Worm (Caenorhabditis elegans) whole organism, L4 larva: ENCODE data around the gene lrpc-1.

ENCODE experiments used
- F10B5.3 ChIP-seq: sonication (generic microtip); optimal IDR thresholded peaks from 2 replicates; lab custom pipeline; 2016; ENCODE audit warnings: mild to moderate bottlenecking, missing genetic modification characterization, missing compliant biosample characterization
- R02D3.7 ChIP-seq: fragments of 150-350 bp; sonication (generic microtip); optimal IDR thresholded peaks from 3 replicates; lab custom pipeline; 2014; ENCODE audit warnings: missing biosample characterization, missing genetic modification characterization
- T20F7.1 ChIP-seq: fragments of 200-800 bp; sonication (Bioruptor generic); optimal IDR thresholded peaks from 2 replicates; lab custom pipeline; 2018; ENCODE audit warnings: mild to moderate bottlenecking, missing genetic modification characterization, missing compliant biosample characterization
- Y105C5A.15 ChIP-seq: fragments of 200-800 bp; sonication (Bioruptor generic); IDR thresholded peaks from 2 replicates; pipeline ENCODE4 v1.3.6; 2022; ENCODE audit warnings: missing genetic modification characterization, missing compliant biosample characterization
- Y5F2A.4 ChIP-seq: fragments of 200-800 bp; sonication (Bioruptor generic); optimal IDR thresholded peaks from 2 replicates; lab custom pipeline; 2018; ENCODE audit warnings: mild to moderate bottlenecking, missing genetic modification characterization, missing compliant biosample characterization
- arid-1 ChIP-seq: fragments of 200-800 bp; sonication (Bioruptor generic); conservative IDR thresholded peaks from 2 replicates; pipeline ENCODE4 v1.3.6; 2022; ENCODE audit warnings: missing genetic modification reagents, missing genetic modification characterization, missing compliant biosample characterization
- attf-4 ChIP-seq: sonication (generic microtip); optimal IDR thresholded peaks from 3 replicates; lab custom pipeline; 2017; ENCODE audit warnings: missing biosample characterization, missing genetic modification characterization
- ceh-20 ChIP-seq: fragments of 200-800 bp; sonication (Bioruptor generic); IDR thresholded peaks from 2 replicates; pipeline ENCODE4 v1.3.6; 2022; ENCODE audit warnings: missing genetic modification reagents, missing genetic modification characterization, missing compliant biosample characterization
- ceh-82 ChIP-seq: sonication (generic microtip); optimal IDR thresholded peaks from 2 replicates; lab custom pipeline; 2017; ENCODE audit warnings: missing biosample characterization, missing genetic modification characterization
- cey-2 ChIP-seq: sonication (generic microtip); optimal IDR thresholded peaks from 3 replicates; lab custom pipeline; 2017; ENCODE audit warnings: missing genetic modification characterization, mild to moderate bottlenecking, missing compliant biosample characterization, antibody characterized with exemption, borderline replicate concordance; ENCODE audit not compliant: insufficient read depth
- daf-12 ChIP-seq: fragments of 150-350 bp; optimal IDR thresholded peaks from 2 replicates; lab custom pipeline; 2014; ENCODE audit warnings: missing biosample characterization, missing genetic modification reagents, missing genetic modification characterization
- daf-16 ChIP-seq, 3 experiments: sonication (generic microtip); optimal IDR thresholded peaks; 2 replicates each; lab custom pipeline; 2016 to 2017; ENCODE audit warnings: missing genetic modification characterization in 3 of 3, missing genetic modification reagents in 3 of 3, mild to moderate bottlenecking in 2 of 3, missing compliant biosample characterization in 2 of 3, missing biosample characterization in 1 of 3, moderate library complexity in 1 of 3
- daf-19 ChIP-seq: fragments of 200-800 bp; sonication (Bioruptor generic); conservative IDR thresholded peaks from 2 replicates; pipeline ENCODE4 v1.3.6; 2022; ENCODE audit warnings: missing genetic modification characterization, missing compliant biosample characterization
- dmd-6 ChIP-seq: fragments of 200-800 bp; sonication (Bioruptor generic); IDR thresholded peaks from 2 replicates; pipeline ENCODE4 v1.3.6; 2022; ENCODE audit warnings: missing genetic modification reagents, missing genetic modification characterization, missing compliant biosample characterization
- dmd-8 ChIP-seq: fragments of 200-800 bp; sonication (Bioruptor generic); IDR thresholded peaks from 2 replicates; pipeline ENCODE4 v1.3.6; 2022; ENCODE audit warnings: missing genetic modification characterization, missing compliant biosample characterization
- dpl-1 ChIP-seq: fragments of 150-350 bp; optimal IDR thresholded peaks from 2 replicates; lab custom pipeline; 2014; ENCODE audit warnings: missing biosample characterization, missing genetic modification reagents, missing genetic modification characterization
- dve-1 ChIP-seq: sonication (generic microtip); optimal IDR thresholded peaks from 2 replicates; lab custom pipeline; 2017; ENCODE audit warnings: antibody characterized with exemption, mild to moderate bottlenecking, missing genetic modification characterization, missing compliant biosample characterization; ENCODE audit not compliant: insufficient read depth
- egl-27 ChIP-seq: sonication (generic microtip); optimal IDR thresholded peaks from 3 replicates; lab custom pipeline; 2017; ENCODE audit warnings: missing biosample characterization, missing genetic modification reagents, missing genetic modification characterization
- egl-43 ChIP-seq: fragments of 200-800 bp; sonication (Bioruptor generic); IDR thresholded peaks from 2 replicates; pipeline ENCODE4 v1.3.6; 2022; ENCODE audit warnings: missing genetic modification reagents, missing genetic modification characterization, missing compliant biosample characterization
- fkh-10 ChIP-seq: fragments of 150-350 bp; optimal IDR thresholded peaks from 2 replicates; lab custom pipeline; 2014; ENCODE audit warnings: missing biosample characterization, missing genetic modification reagents, missing genetic modification characterization
- hif-1 ChIP-seq, 2 experiments: sonication (generic microtip); optimal IDR thresholded peaks; 2 replicates each; lab custom pipeline; 2016 to 2017; ENCODE audit warnings: missing compliant biosample characterization in 2 of 2, missing genetic modification characterization in 2 of 2, missing genetic modification reagents in 2 of 2, missing genotype in 2 of 2, mild to moderate bottlenecking in 1 of 2
- lin-1 ChIP-seq: fragments of 200-800 bp; sonication (Bioruptor generic); IDR thresholded peaks from 2 replicates; pipeline ENCODE4 v1.3.6; 2022; ENCODE audit warnings: missing genetic modification reagents, missing genetic modification characterization, missing compliant biosample characterization
- lsy-2 ChIP-seq, 2 experiments: fragments of 150-350 bp in 1 of 2; sonication (generic microtip) in 1 of 2; optimal IDR thresholded peaks; 2 replicates each; lab custom pipeline; 2014 to 2017; ENCODE audit warnings: missing biosample characterization in 2 of 2, missing genetic modification characterization in 2 of 2
- mdl-1 ChIP-seq, 2 experiments: fragments of 150-350 bp in 1 of 2; sonication (generic microtip) in 1 of 2; optimal IDR thresholded peaks; 2 replicates each; lab custom pipeline; 2014 to 2017; ENCODE audit warnings: missing biosample characterization in 2 of 2, missing genetic modification characterization in 2 of 2
- mes-2 ChIP-seq: sonication (generic microtip); optimal IDR thresholded peaks from 2 replicates; lab custom pipeline; 2016; ENCODE audit warnings: missing genotype, mild to moderate bottlenecking, missing genetic modification characterization, missing compliant biosample characterization; ENCODE audit not compliant: poor library complexity, severe bottlenecking
- mxl-3 ChIP-seq: fragments of 200-800 bp; sonication (Bioruptor generic); optimal IDR thresholded peaks from 2 replicates; lab custom pipeline; 2018; ENCODE audit warnings: mild to moderate bottlenecking, missing genetic modification characterization, missing compliant biosample characterization
- nhr-10 ChIP-seq: fragments of 150-350 bp; optimal IDR thresholded peaks from 2 replicates; lab custom pipeline; 2014; ENCODE audit warnings: missing biosample characterization, missing genetic modification characterization
- nhr-102 ChIP-seq: sonication (generic microtip); optimal IDR thresholded peaks from 2 replicates; lab custom pipeline; 2016; ENCODE audit warnings: mild to moderate bottlenecking, missing genetic modification characterization, moderate library complexity, missing compliant biosample characterization
- nhr-11 ChIP-seq: fragments of 150-350 bp; optimal IDR thresholded peaks from 2 replicates; lab custom pipeline; 2014; ENCODE audit warnings: missing biosample characterization, missing genetic modification characterization
- nhr-28 ChIP-seq: fragments of 150-350 bp; optimal IDR thresholded peaks from 2 replicates; lab custom pipeline; 2014; ENCODE audit warnings: missing biosample characterization, missing genetic modification characterization
- nhr-41 ChIP-seq: fragments of 200-800 bp; sonication (Bioruptor generic); IDR thresholded peaks from 2 replicates; pipeline ENCODE4 v1.3.6; 2022; ENCODE audit warnings: missing genetic modification reagents, missing genetic modification characterization, missing compliant biosample characterization
- nhr-42 ChIP-seq: fragments of 200-800 bp; sonication (Bioruptor generic); IDR thresholded peaks from 2 replicates; pipeline ENCODE4 v1.3.6; 2022; ENCODE audit warnings: missing genetic modification characterization, missing compliant biosample characterization
- nhr-6 ChIP-seq: fragments of 150-350 bp; optimal IDR thresholded peaks from 2 replicates; lab custom pipeline; 2014; ENCODE audit warnings: missing biosample characterization, missing genetic modification characterization
- nhr-77 ChIP-seq: fragments of 150-350 bp; optimal IDR thresholded peaks from 2 replicates; lab custom pipeline; 2014; ENCODE audit warnings: missing biosample characterization, missing genetic modification characterization
- pha-4 ChIP-seq, 2 experiments: fragments of 150-350 bp in 1 of 2; fragments of 200-800 bp in 1 of 2; sonication (Bioruptor generic) in 1 of 2; IDR thresholded peaks in 1 of 2; optimal IDR thresholded peaks in 1 of 2; 2 replicates each; pipeline versions ENCODE4 v1.3.6 to Lab custom; 2014 to 2022; ENCODE audit warnings: missing genetic modification characterization in 2 of 2, missing genetic modification reagents in 2 of 2, missing biosample characterization in 1 of 2, missing compliant biosample characterization in 1 of 2
- snpc-1.2 ChIP-seq: fragments of 200-800 bp; sonication (Bioruptor generic); IDR thresholded peaks from 2 replicates; pipeline ENCODE4 v1.3.6; 2022; ENCODE audit warnings: missing genetic modification reagents, missing genetic modification characterization, missing compliant biosample characterization
- snpc-4 ChIP-seq: fragments of 150-350 bp; optimal IDR thresholded peaks from 2 replicates; lab custom pipeline; 2014; ENCODE audit warnings: missing biosample characterization, missing genetic modification characterization
- spr-1 ChIP-seq: sonication (generic microtip); optimal IDR thresholded peaks from 2 replicates; lab custom pipeline; 2016; ENCODE audit warnings: mild to moderate bottlenecking, missing genetic modification characterization, missing compliant biosample characterization
- unc-130 ChIP-seq: sonication (generic microtip); optimal IDR thresholded peaks from 2 replicates; lab custom pipeline; 2016; ENCODE audit warnings: missing genetic modification reagents, missing genetic modification characterization, missing compliant biosample characterization
- unc-39 ChIP-seq: sonication (generic microtip); optimal IDR thresholded peaks from 2 replicates; lab custom pipeline; 2017; ENCODE audit warnings: missing biosample characterization, missing genetic modification characterization
- unc-62 ChIP-seq, 3 experiments: fragments of 150-350 bp in 1 of 3; sonication (generic microtip); optimal IDR thresholded peaks in 2 of 3; peaks in 1 of 3; 1 replicate in 1 of 3; 2 replicates in 2 of 3; lab custom pipeline; 2014 to 2017; ENCODE audit warnings: missing biosample characterization in 3 of 3, missing genetic modification characterization in 3 of 3, missing genetic modification reagents in 3 of 3, missing genotype in 1 of 3
- zfp-2 ChIP-seq: sonication (generic microtip); optimal IDR thresholded peaks from 2 replicates; lab custom pipeline; 2016; ENCODE audit warnings: mild to moderate bottlenecking, missing genetic modification characterization, missing compliant biosample characterization
- zfp-3 ChIP-seq: fragments of 200-800 bp; sonication (Bioruptor generic); conservative IDR thresholded peaks from 2 replicates; pipeline ENCODE4 v1.3.6; 2022; ENCODE audit warnings: missing genetic modification reagents, missing genetic modification characterization, missing compliant biosample characterization
- zip-2 ChIP-seq: fragments of 150-350 bp; optimal IDR thresholded peaks from 2 replicates; lab custom pipeline; 2014; ENCODE audit warnings: missing biosample characterization, missing genetic modification characterization
- ztf-11 ChIP-seq: fragments of 150-350 bp; optimal IDR thresholded peaks from 2 replicates; lab custom pipeline; 2014; ENCODE audit warnings: missing biosample characterization, missing genetic modification characterization

lrpc-1 gene

DNA sequence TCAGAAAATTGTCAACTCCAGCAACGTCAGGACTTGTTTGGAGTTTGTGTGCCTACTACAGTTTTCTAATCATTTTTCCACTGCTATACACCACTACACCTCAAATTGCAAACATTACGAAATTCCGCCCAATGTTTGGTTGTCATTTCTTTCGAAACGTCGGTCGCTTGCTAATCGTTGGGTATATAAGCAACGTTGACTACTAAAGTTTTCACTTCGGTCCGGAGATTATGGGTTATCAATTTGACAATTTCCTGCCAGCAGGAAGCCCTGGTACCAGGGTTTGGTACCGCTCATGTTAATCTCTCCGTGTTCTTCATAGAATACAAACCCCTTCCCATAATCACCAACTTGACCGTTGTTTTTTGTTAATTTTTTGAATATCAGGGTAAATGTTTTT, 37.0 kb downstream of the lrpc-1 start (continued):
- TF ChIP-seq nhr-11 (tag; lab: Kevin White, UChicago) (no peak), attf-4 (no peak), R02D3.7 (tag; lab: Kevin White, UChicago) (no peak), Y5F2A.4 (GFP tag; lab: Kevin White, UChicago) (no peak), egl-27 (tag; lab: Kevin White, UChicago) (no peak), snpc-1.2 (GFP tag; lab: Robert Waterston, UW) (no peak), lsy-2 (tag; optimal IDR thresholded peaks at IDR 0.05; lab: Kevin White, UChicago) (peak in 1 of 2 experiments; percentile 79), daf-12 (tag; lab: Kevin White, UChicago) (no peak), unc-130 (GFP tag; lab: Kevin White, UChicago) (no peak), hif-1 (tag; optimal IDR thresholded peaks at IDR 0.05; lab: Kevin White, UChicago) (peak in 1 of 2 experiments; percentile 59), cey-2 (no peak), zfp-3 (no peak), nhr-42 (peak; percentile 60; the same call in 1 of the 2 replicates), egl-43 (GFP tag; lab: Robert Waterston, UW) (0 out of 2 replicates have a peak, but pooled peaks have one; percentile 63), nhr-6 (tag; lab: Kevin White, UChicago) (peak; percentile 9), nhr-28 (tag; lab: Kevin White, UChicago) (peak; percentile 98), nhr-41 (GFP tag; lab: Robert Waterston, UW) (0 out of 2 replicates have a peak, but pooled peaks have one; percentile 33), nhr-77 (tag; lab: Kevin White, UChicago) (peak; percentile 25), mes-2 (tag; lab: Kevin White, UChicago) (peak; percentile 57), lin-1 (GFP tag; lab: Robert Waterston, UW) (peak; percentile 64; the same call in 1 of the 2 replicates), dpl-1 (peak; percentile 47), nhr-10 (tag; lab: Kevin White, UChicago) (no peak), daf-16 (GFP tag; optimal IDR thresholded peaks at IDR 0.05; lab: Kevin White, UChicago) (peak in 1 of 2 experiments; percentile 44), daf-16 (tag; optimal IDR thresholded peaks at IDR 0.05; lab: Kevin White, UChicago) (peak; percentile 90), ztf-11 (no peak), fkh-10 (no peak), zfp-2 (tag; lab: Kevin White, UChicago) (no peak), mdl-1 (tag; optimal IDR thresholded peaks at IDR 0.05; lab: Kevin White, UChicago) (no peak), daf-19 (GFP tag; lab: Robert Waterston, UW) (0 out of 2 replicates have a peak, but pooled peaks have one; percentile 56), dmd-6 (GFP tag; lab: Robert Waterston, UW) (peak; percentile 76), dve-1 (tag; lab: Kevin White, UChicago) (peak; percentile 96), mxl-3 (GFP tag; lab: Kevin White, UChicago) (peak; percentile 35), spr-1 (tag; lab: Kevin White, UChicago) (no peak), Y105C5A.15 (no peak), unc-39 (tag; lab: Kevin White, UChicago) (no peak), arid-1 (GFP tag; lab: Robert Waterston, UW) (peak; percentile 54; the same call in 1 of the 2 replicates), T20F7.1 (GFP tag; lab: Kevin White, UChicago) (peak; percentile 45), ceh-20 (GFP tag; lab: Robert Waterston, UW) (no peak), nhr-102 (tag; lab: Kevin White, UChicago) (peak; percentile 60), ceh-82 (no peak), unc-62 (GFP tag; optimal IDR thresholded peaks at IDR 0.05 in 1 of 2; lab: Kevin White, UChicago) (no peak), unc-62 (tag; optimal IDR thresholded peaks at IDR 0.05; lab: Kevin White, UChicago) (no peak), zip-2 (tag; lab: Kevin White, UChicago) (peak; percentile 92), pha-4 (GFP tag; IDR thresholded peaks at IDR 0.05; lab: Robert Waterston, UW) (no peak; the same call in 1 of the 2 replicates), pha-4 (tag; optimal IDR thresholded peaks at IDR 0.05; lab: Kevin White, UChicago) (peak; percentile 61), snpc-4 (tag; lab: Kevin White, UChicago) (peak; percentile 91), dmd-8 (GFP tag; lab: Robert Waterston, UW) (peak; percentile 68; the same call in 1 of the 2 replicates), F10B5.3 (tag; lab: Kevin White, UChicago) (no peak)
- TF ChIP-seq, all 104 proteins: peak for 36
